1 fruit fly cellular context compared by ENCODE assay signal in genomic region chr3L:14634773-14635563, dm6.
TF ChIP-seq lines count a peak whose summit lies in the region.

No protein-coding gene starts in this region.

TF ChIP-seq in whole organism, embryonic, 481 proteins besides CTCF, POLR2A, EP300 and RAD21 (continued from another document):
- peak; percentile 59 for TF ChIP-seq row (GFP tag; IDR thresholded peaks at IDR 0.05; lab: Robert Waterston, UW)
- peak in 1 of 2 experiments; percentile 36 for TF ChIP-seq dpn (GFP tag; optimal IDR thresholded peaks at IDR 0.05; lab: Kevin White, UChicago)
- TF ChIP-seq C15 (GFP tag; IDR thresholded peaks at IDR 0.05; lab: Robert Waterston, UW), result no peak
- TF ChIP-seq CG12744 (GFP tag; optimal IDR thresholded peaks at IDR 0.05; lab: Kevin White, UChicago), result no peak
- peak; percentile 39 for TF ChIP-seq CG12155 (GFP tag; optimal IDR thresholded peaks at IDR 0.05; lab: Kevin White, UChicago)
- TF ChIP-seq trh (GFP tag; optimal IDR thresholded peaks at IDR 0.05; lab: Kevin White, UChicago), result peak; percentile 39
- TF ChIP-seq HLH4C (GFP tag; IDR thresholded peaks at IDR 0.05; lab: Robert Waterston, UW; ENCODE audit: partially characterized antibody), result 0 out of 3 replicates have a peak, but pooled peaks have one; percentile 38
- no peak for TF ChIP-seq HLH54F (GFP tag; optimal IDR thresholded peaks at IDR 0.05; lab: Kevin White, UChicago)
- peak; percentile 33 for TF ChIP-seq Hsf (GFP tag; optimal IDR thresholded peaks at IDR 0.05; lab: Kevin White, UChicago)
- TF ChIP-seq Doc2 (GFP tag; IDR thresholded peaks at IDR 0.05; lab: Robert Waterston, UW), result no peak
- TF ChIP-seq CG5953 (GFP tag; IDR thresholded peaks at IDR 0.05; lab: Robert Waterston, UW), result no peak
TF ChIP-seq in whole organism, embryonic: peak in this region for 202.
